Fruit fly (Drosophila melanogaster): Measurements from ENCODE around the gene Rap1.

DNA sequence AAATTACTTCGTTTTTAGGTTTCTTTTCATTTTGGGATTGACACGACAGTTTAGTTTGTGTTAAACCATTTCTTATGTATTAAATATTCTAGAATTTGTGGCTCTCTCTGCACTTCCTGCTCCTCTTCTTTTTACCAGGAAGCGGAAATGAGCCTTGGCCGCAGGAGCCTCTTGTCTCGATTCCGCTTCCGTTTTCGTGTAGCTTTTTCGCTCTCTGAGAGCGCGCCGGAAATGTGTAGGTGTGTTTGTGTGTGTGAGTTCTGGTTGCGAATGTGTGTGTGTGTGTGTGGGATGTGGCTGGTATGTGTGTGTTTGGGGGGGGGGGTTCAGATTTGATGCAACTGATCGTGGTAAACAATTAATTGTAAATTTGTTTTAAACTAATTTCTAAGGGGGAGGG is 2.5 kb downstream of the Rap1 start:
- no peak for TF ChIP-seq jigr1 (GFP tag; IDR thresholded peaks at IDR 0.05)
- no peak for TF ChIP-seq CG12071 (GFP tag; optimal IDR thresholded peaks at IDR 0.05)
- no peak for TF ChIP-seq kay (GFP tag; optimal IDR thresholded peaks at IDR 0.05)
- peak; percentile 12 for TF ChIP-seq CG2712 (tag; optimal IDR thresholded peaks at IDR 0.05)
- TF ChIP-seq CG10462 (GFP tag; optimal IDR thresholded peaks at IDR 0.05) = no peak
- no peak for TF ChIP-seq crc (GFP tag; optimal IDR thresholded peaks at IDR 0.05)

All from whole organism, embryonic.